Worm (Caenorhabditis elegans) whole organism, young adult: ENCODE results near the gene clec-164.

Experiments
- B0035.1 ChIP-seq: sonication (generic microtip); optimal IDR thresholded peaks from 2 replicates; lab custom pipeline; 2016; ENCODE audit warnings: missing genetic modification characterization, mild to moderate bottlenecking, missing compliant biosample characterization, missing genotype, missing genetic modification reagents
- B0336.3 ChIP-seq: fragments of 200-800 bp; sonication (Bioruptor generic); IDR thresholded peaks from 2 replicates; pipeline ENCODE4 v1.3.6; 2022; ENCODE audit warnings: missing genetic modification characterization, missing compliant biosample characterization
- C06A6.2 ChIP-seq: fragments of 200-800 bp; sonication (Bioruptor generic); conservative IDR thresholded peaks from 2 replicates; pipeline ENCODE4 v1.3.6; 2022; ENCODE audit warnings: missing genetic modification characterization, missing compliant biosample characterization
- C17E4.6 ChIP-seq: fragments of 200-800 bp; sonication (Bioruptor generic); IDR thresholded peaks from 2 replicates; pipeline ENCODE4 v1.3.6; 2022; ENCODE audit warnings: missing genetic modification reagents, missing genetic modification characterization, missing compliant biosample characterization
- F10E7.11 ChIP-seq: sonication (generic microtip); optimal IDR thresholded peaks from 2 replicates; lab custom pipeline; 2017; ENCODE audit warnings: mild to moderate bottlenecking, missing genetic modification characterization, moderate library complexity, missing compliant biosample characterization
- F23B12.7 ChIP-seq: sonication (generic microtip); optimal IDR thresholded peaks from 2 replicates; lab custom pipeline; 2017; ENCODE audit warnings: missing genetic modification characterization, mild to moderate bottlenecking, missing compliant biosample characterization, antibody characterized with exemption, moderate library complexity; ENCODE audit not compliant: insufficient read depth
- F49E8.2 ChIP-seq: sonication (generic microtip); optimal IDR thresholded peaks from 3 replicates; lab custom pipeline; 2017; ENCODE audit warnings: missing genetic modification characterization, mild to moderate bottlenecking, missing compliant biosample characterization, antibody characterized with exemption, moderate library complexity; ENCODE audit not compliant: insufficient read depth
- F55B11.4 ChIP-seq: sonication (generic microtip); optimal IDR thresholded peaks from 2 replicates; lab custom pipeline; 2016; ENCODE audit warnings: missing compliant biosample characterization, missing genetic modification characterization, borderline replicate concordance; ENCODE audit not compliant: insufficient read depth
- F57C9.4 ChIP-seq: sonication (generic microtip); optimal IDR thresholded peaks from 2 replicates; lab custom pipeline; 2017; ENCODE audit warnings: mild to moderate bottlenecking, missing genetic modification characterization, missing compliant biosample characterization
- Y53F4B.3 ChIP-seq: fragments of 200-800 bp; sonication (Bioruptor generic); IDR thresholded peaks from 2 replicates; pipeline ENCODE4 v1.3.6; 2022; ENCODE audit warnings: missing genetic modification reagents, missing genetic modification characterization, missing compliant biosample characterization
- Y53G8AR.9 ChIP-seq: fragments of 200-800 bp; sonication (Bioruptor generic); conservative IDR thresholded peaks from 2 replicates; pipeline ENCODE4 v1.3.6; 2022; ENCODE audit warnings: missing genetic modification reagents, missing genetic modification characterization, missing compliant biosample characterization
- Y56A3A.18 ChIP-seq: fragments of 200-800 bp; sonication (Bioruptor generic); IDR thresholded peaks from 2 replicates; pipeline ENCODE4 v1.3.6; 2022; ENCODE audit warnings: missing genetic modification reagents, missing genetic modification characterization, missing compliant biosample characterization
- Y67H2A.10 ChIP-seq: fragments of 200-800 bp; sonication (Bioruptor generic); conservative IDR thresholded peaks from 2 replicates; pipeline ENCODE4 v1.3.6; 2022; ENCODE audit warnings: missing genetic modification reagents, missing genetic modification characterization, missing compliant biosample characterization
- akir-1 ChIP-seq: fragments of 200-800 bp; sonication (Bioruptor generic); optimal IDR thresholded peaks from 2 replicates; lab custom pipeline; 2018; ENCODE audit warnings: mild to moderate bottlenecking, missing genetic modification characterization, moderate library complexity, missing compliant biosample characterization
- aptf-2 ChIP-seq: fragments of 200-800 bp; sonication (Bioruptor generic); conservative IDR thresholded peaks from 2 replicates; pipeline ENCODE4 v1.3.6; 2022; ENCODE audit warnings: missing genetic modification reagents, missing genetic modification characterization, missing compliant biosample characterization
- atf-7 ChIP-seq: sonication (generic microtip); optimal IDR thresholded peaks from 2 replicates; lab custom pipeline; 2017; ENCODE audit warnings: mild to moderate bottlenecking, missing genetic modification characterization, missing compliant biosample characterization
- athp-1 ChIP-seq: sonication (generic microtip); optimal IDR thresholded peaks from 2 replicates; lab custom pipeline; 2017; ENCODE audit warnings: mild to moderate bottlenecking, missing genetic modification characterization, missing compliant biosample characterization
- attf-3 ChIP-seq: fragments of 200-800 bp; sonication (Bioruptor generic); conservative IDR thresholded peaks from 2 replicates; pipeline ENCODE4 v1.3.6; 2022; ENCODE audit warnings: missing genetic modification reagents, missing genetic modification characterization, missing compliant biosample characterization
- ccch-3 ChIP-seq: fragments of 200-800 bp; sonication (Bioruptor generic); optimal IDR thresholded peaks from 2 replicates; lab custom pipeline; 2018; ENCODE audit warnings: mild to moderate bottlenecking, missing genetic modification characterization, missing compliant biosample characterization
- cebp-2 ChIP-seq: fragments of 200-800 bp; sonication (Bioruptor generic); IDR thresholded peaks from 2 replicates; pipeline ENCODE4 v1.3.6; 2022; ENCODE audit warnings: missing genetic modification characterization, missing compliant biosample characterization
- ceh-40 ChIP-seq: fragments of 200-800 bp; sonication (Bioruptor generic); IDR thresholded peaks from 2 replicates; pipeline ENCODE4 v1.3.6; 2022; ENCODE audit warnings: missing genetic modification characterization, missing compliant biosample characterization
- die-1 ChIP-seq: sonication (generic microtip); optimal IDR thresholded peaks from 2 replicates; lab custom pipeline; 2016; ENCODE audit warnings: missing genotype, mild to moderate bottlenecking, missing genetic modification characterization, missing compliant biosample characterization
- efl-1 ChIP-seq: fragments of 150-350 bp; optimal IDR thresholded peaks from 2 replicates; lab custom pipeline; 2014; ENCODE audit warnings: missing biosample characterization, missing genetic modification reagents, missing genetic modification characterization
- egl-44 ChIP-seq: fragments of 200-800 bp; sonication (Bioruptor generic); IDR thresholded peaks from 2 replicates; pipeline ENCODE4 v1.3.6; 2022; ENCODE audit warnings: missing genetic modification reagents, missing genetic modification characterization, missing compliant biosample characterization
- egrh-3 ChIP-seq: fragments of 200-800 bp; sonication (Bioruptor generic); IDR thresholded peaks from 2 replicates; pipeline ENCODE4 v1.3.6; 2022; ENCODE audit warnings: missing genetic modification reagents, missing genetic modification characterization, missing compliant biosample characterization
- hlh-12 ChIP-seq: sonication (generic microtip); optimal IDR thresholded peaks from 2 replicates; lab custom pipeline; 2016; ENCODE audit warnings: missing genetic modification characterization, missing compliant biosample characterization
- hlh-26 ChIP-seq: fragments of 200-800 bp; sonication (Bioruptor generic); conservative IDR thresholded peaks from 2 replicates; pipeline ENCODE4 v1.3.6; 2022; ENCODE audit warnings: missing genetic modification reagents, missing genetic modification characterization, missing compliant biosample characterization
- hsf-1 ChIP-seq: fragments of 200-800 bp; sonication (Bioruptor generic); IDR thresholded peaks from 2 replicates; pipeline ENCODE4 v1.3.6; 2022; ENCODE audit warnings: missing genetic modification reagents, missing genetic modification characterization, missing compliant biosample characterization
- let-526 ChIP-seq: fragments of 200-800 bp; sonication (Bioruptor generic); IDR thresholded peaks from 2 replicates; pipeline ENCODE4 v1.3.6; 2022; ENCODE audit warnings: missing genetic modification reagents, missing genetic modification characterization, missing compliant biosample characterization
- lin-26 ChIP-seq: fragments of 200-800 bp; sonication (Bioruptor generic); IDR thresholded peaks from 2 replicates; pipeline ENCODE4 v1.3.6; 2022; ENCODE audit warnings: missing genetic modification reagents, missing genetic modification characterization, missing compliant biosample characterization
- lsl-1 ChIP-seq: fragments of 200-800 bp; sonication (Bioruptor generic); optimal IDR thresholded peaks from 2 replicates; lab custom pipeline; 2018; ENCODE audit warnings: mild to moderate bottlenecking, missing genetic modification characterization, moderate library complexity, missing compliant biosample characterization
- madf-10 ChIP-seq: sonication (generic microtip); optimal IDR thresholded peaks from 2 replicates; lab custom pipeline; 2016; ENCODE audit warnings: mild to moderate bottlenecking, missing genetic modification characterization, missing compliant biosample characterization
- madf-3 ChIP-seq: fragments of 200-800 bp; sonication (Bioruptor generic); IDR thresholded peaks from 2 replicates; pipeline ENCODE4 v1.3.6; 2022; ENCODE audit warnings: missing genetic modification reagents, missing genetic modification characterization, missing compliant biosample characterization
- mcd-1 ChIP-seq: fragments of 200-800 bp; sonication (Bioruptor generic); IDR thresholded peaks from 2 replicates; pipeline ENCODE4 v1.3.6; 2022; ENCODE audit warnings: missing genetic modification reagents, missing genetic modification characterization, missing compliant biosample characterization
- mxl-1 ChIP-seq: sonication (generic microtip); optimal IDR thresholded peaks from 2 replicates; lab custom pipeline; 2016; ENCODE audit warnings: missing genetic modification characterization, missing compliant biosample characterization
- nhr-179 ChIP-seq: sonication (generic microtip); optimal IDR thresholded peaks from 2 replicates; lab custom pipeline; 2016; ENCODE audit warnings: mild to moderate bottlenecking, missing genetic modification characterization, missing compliant biosample characterization
- pbrm-1 ChIP-seq: fragments of 200-800 bp; sonication (Bioruptor generic); IDR thresholded peaks from 2 replicates; pipeline ENCODE4 v1.3.6; 2022; ENCODE audit warnings: missing genetic modification reagents, missing genetic modification characterization, missing compliant biosample characterization
- rec-8 ChIP-seq, 2 experiments: sonication (generic microtip); optimal IDR thresholded peaks; 2 replicates each; lab custom pipeline; 2016; ENCODE audit warnings: mild to moderate bottlenecking in 2 of 2, missing genetic modification characterization in 2 of 2, missing genetic modification reagents in 2 of 2, missing genotype in 2 of 2, missing biosample characterization in 1 of 2, missing compliant biosample characterization in 1 of 2, moderate library complexity in 1 of 2
- repo-1 ChIP-seq: sonication (generic microtip); optimal IDR thresholded peaks from 2 replicates; lab custom pipeline; 2017; ENCODE audit warnings: mild to moderate bottlenecking, missing genetic modification characterization, missing compliant biosample characterization
- snpc-1.1 ChIP-seq: sonication (generic microtip); optimal IDR thresholded peaks from 2 replicates; lab custom pipeline; 2017; ENCODE audit warnings: missing genetic modification characterization, mild to moderate bottlenecking, missing compliant biosample characterization, antibody characterized with exemption, moderate library complexity, missing genotype, missing genetic modification reagents; ENCODE audit not compliant: insufficient read depth
- snpc-3.4 ChIP-seq: sonication (generic microtip); optimal IDR thresholded peaks from 2 replicates; lab custom pipeline; 2017; ENCODE audit warnings: missing genetic modification characterization, mild to moderate bottlenecking, missing compliant biosample characterization, antibody characterized with exemption, moderate library complexity, missing genotype, missing genetic modification reagents
- somi-1 ChIP-seq: fragments of 200-800 bp; sonication (Bioruptor generic); optimal IDR thresholded peaks from 2 replicates; lab custom pipeline; 2018; ENCODE audit warnings: mild to moderate bottlenecking, missing genetic modification characterization, missing compliant biosample characterization
- tbp1 ChIP-seq: fragments of 200-800 bp; sonication (Bioruptor generic); optimal IDR thresholded peaks from 2 replicates; lab custom pipeline; 2018; ENCODE audit warnings: mild to moderate bottlenecking, missing genetic modification characterization, missing compliant biosample characterization
- tbx-9 ChIP-seq: sonication (generic microtip); optimal IDR thresholded peaks from 2 replicates; lab custom pipeline; 2016; ENCODE audit warnings: borderline replicate concordance, missing genetic modification characterization, inconsistent platforms, missing compliant biosample characterization
- unc-130 ChIP-seq: sonication (generic microtip); optimal IDR thresholded peaks from 2 replicates; lab custom pipeline; 2016; ENCODE audit warnings: missing genetic modification reagents, missing genetic modification characterization, missing compliant biosample characterization
- unc-62 ChIP-seq: fragments of 150-350 bp; optimal IDR thresholded peaks from 2 replicates; lab custom pipeline; 2014; ENCODE audit warnings: missing biosample characterization, missing genetic modification reagents, missing genetic modification characterization
- ztf-6 ChIP-seq: fragments of 200-800 bp; sonication (Bioruptor generic); IDR thresholded peaks from 2 replicates; pipeline ENCODE4 v1.3.6; 2022; ENCODE audit warnings: missing genetic modification reagents, missing genetic modification characterization, missing compliant biosample characterization

Gene clec-164

DNA sequence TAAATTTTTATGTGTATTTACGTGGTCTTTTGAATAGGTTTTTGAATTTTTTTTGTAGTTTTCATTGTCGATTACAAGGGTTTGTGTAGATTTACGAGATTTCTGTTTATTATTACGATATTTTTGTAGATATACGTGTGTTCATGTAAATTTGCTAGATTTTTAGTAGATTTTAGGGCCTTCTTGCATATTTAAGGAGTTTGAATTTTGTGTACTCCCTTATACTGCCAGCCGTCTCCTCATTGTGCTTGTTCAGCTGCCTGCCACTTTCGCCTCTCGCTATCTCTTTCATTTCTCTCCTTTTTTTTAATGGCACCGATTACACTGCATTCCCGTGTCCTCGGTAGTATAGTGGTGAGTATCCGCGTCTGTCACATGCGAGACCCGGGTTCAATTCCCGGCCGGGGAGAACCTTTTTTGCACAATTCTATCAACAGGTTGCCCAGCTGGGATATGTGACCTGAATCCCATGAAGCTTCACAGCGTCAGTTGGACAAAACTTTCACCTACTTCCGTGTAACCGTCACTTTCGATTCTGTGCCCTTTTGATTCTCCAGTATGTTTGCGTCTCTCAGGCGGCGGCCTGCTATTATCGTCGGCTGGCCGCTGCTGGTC, 33.6 kb upstream of the clec-164 start (continued):
- TF ChIP-seq repo-1 (tag; lab: Kevin White, UChicago): peak; percentile 63
- TF ChIP-seq madf-3 (GFP tag; lab: Robert Waterston, UW): no peak
- peak; percentile 55 for TF ChIP-seq somi-1 (GFP tag; lab: Kevin White, UChicago)
- TF ChIP-seq B0035.1 (tag; lab: Kevin White, UChicago): peak; percentile 6
- peak; percentile 60 for TF ChIP-seq egrh-3
- no peak for TF ChIP-seq unc-62 (GFP tag; lab: Kevin White, UChicago)
- no peak for TF ChIP-seq let-526 (GFP tag; lab: Robert Waterston, UW)
- TF ChIP-seq cebp-2 (GFP tag; lab: Robert Waterston, UW): peak; percentile 68; the same call in 1 of the 2 replicates
- no peak for TF ChIP-seq ccch-3 (GFP tag; lab: Kevin White, UChicago)
- TF ChIP-seq B0336.3 (GFP tag; lab: Robert Waterston, UW): peak; percentile 69
- TF ChIP-seq F55B11.4 (tag; lab: Kevin White, UChicago): no peak
- peak; percentile 90 for TF ChIP-seq lin-26 (GFP tag; lab: Robert Waterston, UW)
- TF ChIP-seq atf-7 (tag; lab: Kevin White, UChicago): peak; percentile 57
- TF ChIP-seq aptf-2 (GFP tag; lab: Robert Waterston, UW): peak; percentile 59; the same call in 1 of the 2 replicates
- TF ChIP-seq rec-8 (tag; optimal IDR thresholded peaks at IDR 0.05; lab: Kevin White, UChicago): peak; percentile 71 to 73
- TF ChIP-seq mcd-1 (GFP tag; lab: Robert Waterston, UW): peak; percentile 77
- TF ChIP-seq C17E4.6 (GFP tag; lab: Robert Waterston, UW): no peak
- TF ChIP-seq mxl-1: peak; percentile 86
- TF ChIP-seq C06A6.2: 0 out of 2 replicates have a peak, but pooled peaks have one; percentile 42
- TF ChIP-seq lsl-1 (GFP tag; lab: Kevin White, UChicago): peak; percentile 33
- peak; percentile 68; the same call in 1 of the 2 replicates for TF ChIP-seq egl-44 (GFP tag; lab: Robert Waterston, UW)
- TF ChIP-seq efl-1: no peak
- peak; percentile 69 for TF ChIP-seq madf-10
- no peak for TF ChIP-seq Y67H2A.10 (GFP tag; lab: Robert Waterston, UW)
- peak; percentile 44 for TF ChIP-seq snpc-3.4 (tag; lab: Kevin White, UChicago)
- peak; percentile 64 for TF ChIP-seq unc-130
- TF ChIP-seq F10E7.11 (tag; lab: Kevin White, UChicago): no peak
- peak; percentile 61 for TF ChIP-seq akir-1 (GFP tag; lab: Kevin White, UChicago)
- TF ChIP-seq pbrm-1: peak; percentile 77
- TF ChIP-seq ceh-40 (GFP tag; lab: Robert Waterston, UW): peak; percentile 20; the same call in 1 of the 2 replicates
- no peak for TF ChIP-seq F57C9.4
- TF ChIP-seq hsf-1 (GFP tag; lab: Robert Waterston, UW): no peak
- TF ChIP-seq snpc-1.1 (tag; lab: Kevin White, UChicago): peak; percentile 17
- TF ChIP-seq tbp1 (GFP tag; lab: Kevin White, UChicago): peak; percentile 97
- peak; percentile 79 for TF ChIP-seq ztf-6
- peak; percentile 56 for TF ChIP-seq nhr-179 (tag; lab: Kevin White, UChicago)
- no peak for TF ChIP-seq tbx-9 (tag; lab: Kevin White, UChicago)
- peak; percentile 36 for TF ChIP-seq F49E8.2 (tag; lab: Kevin White, UChicago)
- peak; percentile 26 for TF ChIP-seq hlh-12
- TF ChIP-seq Y56A3A.18 (GFP tag; lab: Robert Waterston, UW): peak; percentile 74; the same call in 1 of the 2 replicates
- peak; percentile 94 for TF ChIP-seq F23B12.7
- peak; percentile 22; the same call in 1 of the 2 replicates for TF ChIP-seq Y53F4B.3 (GFP tag; lab: Robert Waterston, UW)
- TF ChIP-seq die-1 (tag; lab: Kevin White, UChicago): peak; percentile 85
- TF ChIP-seq hlh-26 (GFP tag; lab: Robert Waterston, UW): no peak
- TF ChIP-seq athp-1 (tag; lab: Kevin White, UChicago): peak; percentile 37
- TF ChIP-seq Y53G8AR.9 (GFP tag; lab: Robert Waterston, UW): no peak
- peak; percentile 48; the same call in 1 of the 2 replicates for TF ChIP-seq attf-3
